Worm (Caenorhabditis elegans) whole organism, L3 larva: ENCODE results near the gene lec-3.
A peak's percentile ranks its signal among the peaks of the same experiment; 100 is the strongest.

Experiments used
- R02D3.7 ChIP-seq: fragments of 150-350 bp; optimal IDR thresholded peaks from 2 replicates; lab custom pipeline; 2014; ENCODE audit warnings: missing biosample characterization, missing genetic modification characterization
- ZK546.5 ChIP-seq: sonication (generic microtip); optimal IDR thresholded peaks from 2 replicates; lab custom pipeline; 2017; ENCODE audit warnings: missing biosample characterization, missing genetic modification characterization
- ceh-28 ChIP-seq: fragments of 150-350 bp; optimal IDR thresholded peaks from 2 replicates; lab custom pipeline; 2014; ENCODE audit warnings: missing biosample characterization, missing genetic modification reagents, missing genetic modification characterization
- ceh-82 ChIP-seq: fragments of 150-350 bp; optimal IDR thresholded peaks from 2 replicates; lab custom pipeline; 2014; ENCODE audit warnings: missing biosample characterization, missing genetic modification characterization
- ceh-9 ChIP-seq: sonication (generic microtip); optimal IDR thresholded peaks from 2 replicates; lab custom pipeline; 2018; ENCODE audit warnings: missing biosample characterization, missing genetic modification characterization
- egl-5 ChIP-seq: fragments of 150-350 bp; optimal IDR thresholded peaks from 2 replicates; lab custom pipeline; 2017; ENCODE audit warnings: missing biosample characterization, missing genetic modification reagents, missing genetic modification characterization, inconsistent platforms
- elt-1 ChIP-seq: fragments of 150-350 bp; optimal IDR thresholded peaks from 2 replicates; lab custom pipeline; 2014; ENCODE audit warnings: missing biosample characterization, missing genetic modification characterization
- elt-2 ChIP-seq: sonication (generic microtip); optimal IDR thresholded peaks from 2 replicates; lab custom pipeline; 2016; ENCODE audit warnings: missing genetic modification reagents, mild to moderate bottlenecking, missing genetic modification characterization, missing compliant biosample characterization
- elt-3 ChIP-seq, 3 experiments: fragments of 150-350 bp in 1 of 3; sonication (generic microtip) in 2 of 3; optimal IDR thresholded peaks; 2 replicates in 2 of 3; 4 replicates in 1 of 3; lab custom pipeline; 2014 to 2017; ENCODE audit warnings: missing biosample characterization in 3 of 3, missing genetic modification characterization in 3 of 3
- eor-1 ChIP-seq, 2 experiments: fragments of 150-350 bp; optimal IDR thresholded peaks; 2 replicates each; lab custom pipeline; 2014 to 2018; ENCODE audit warnings: missing biosample characterization in 2 of 2, missing genetic modification characterization in 2 of 2
- fkh-10 ChIP-seq: sonication (generic microtip); optimal IDR thresholded peaks from 2 replicates; lab custom pipeline; 2017; ENCODE audit warnings: missing biosample characterization, missing genetic modification reagents, missing genetic modification characterization
- fkh-2 ChIP-seq: fragments of 150-350 bp; optimal IDR thresholded peaks from 2 replicates; lab custom pipeline; 2014; ENCODE audit warnings: missing biosample characterization, missing genetic modification reagents, missing genetic modification characterization
- fos-1 ChIP-seq: fragments of 150-350 bp; optimal IDR thresholded peaks from 2 replicates; lab custom pipeline; 2014; ENCODE audit warnings: missing biosample characterization, missing genetic modification characterization
- hmg-11 ChIP-seq: sonication (generic microtip); optimal IDR thresholded peaks from 2 replicates; lab custom pipeline; 2016; ENCODE audit warnings: missing genetic modification characterization, missing compliant biosample characterization
- jun-1 ChIP-seq: fragments of 150-350 bp; optimal IDR thresholded peaks from 2 replicates; lab custom pipeline; 2014; ENCODE audit warnings: missing biosample characterization, missing genetic modification reagents, missing genetic modification characterization
- lin-15B ChIP-seq: fragments of 150-350 bp; optimal IDR thresholded peaks from 2 replicates; lab custom pipeline; 2014; ENCODE audit warnings: missing biosample characterization, missing genetic modification characterization
- lin-39 ChIP-seq: fragments of 150-350 bp; optimal IDR thresholded peaks from 2 replicates; lab custom pipeline; 2018; ENCODE audit warnings: missing biosample characterization, missing genetic modification reagents, missing genetic modification characterization
- lsy-12 ChIP-seq: sonication (generic microtip); optimal IDR thresholded peaks from 2 replicates; lab custom pipeline; 2016; ENCODE audit warnings: mild to moderate bottlenecking, missing genetic modification characterization, missing compliant biosample characterization
- mml-1 ChIP-seq: fragments of 150-350 bp; sonication (generic microtip); optimal IDR thresholded peaks from 3 replicates; lab custom pipeline; 2014; ENCODE audit warnings: missing biosample characterization, missing genetic modification characterization
- nfya-1 ChIP-seq: sonication (generic microtip); optimal IDR thresholded peaks from 2 replicates; lab custom pipeline; 2017; ENCODE audit warnings: missing genetic modification characterization, mild to moderate bottlenecking, missing compliant biosample characterization, antibody characterized with exemption, moderate library complexity; ENCODE audit not compliant: insufficient read depth
- nhr-11 ChIP-seq: fragments of 150-350 bp; optimal IDR thresholded peaks from 2 replicates; lab custom pipeline; 2014; ENCODE audit warnings: missing biosample characterization, missing genetic modification characterization
- nhr-12 ChIP-seq: fragments of 150-350 bp; optimal IDR thresholded peaks from 2 replicates; lab custom pipeline; 2014; ENCODE audit warnings: missing biosample characterization, missing genetic modification characterization
- nhr-23 ChIP-seq: fragments of 150-350 bp; optimal IDR thresholded peaks from 2 replicates; lab custom pipeline; 2014; ENCODE audit warnings: missing biosample characterization, missing genetic modification reagents, missing genetic modification characterization
- nhr-237 ChIP-seq: fragments of 150-350 bp; optimal IDR thresholded peaks from 2 replicates; lab custom pipeline; 2014; ENCODE audit warnings: missing biosample characterization, missing genetic modification characterization
- nhr-25 ChIP-seq: sonication (generic microtip); optimal IDR thresholded peaks from 2 replicates; lab custom pipeline; 2017; ENCODE audit warnings: missing biosample characterization, missing genetic modification characterization
- nhr-28 ChIP-seq: fragments of 150-350 bp; optimal IDR thresholded peaks from 2 replicates; lab custom pipeline; 2014; ENCODE audit warnings: missing biosample characterization, missing genetic modification characterization
- nhr-67 ChIP-seq: fragments of 150-350 bp; optimal IDR thresholded peaks from 2 replicates; lab custom pipeline; 2014; ENCODE audit warnings: missing biosample characterization, missing genetic modification characterization
- nhr-77 ChIP-seq: fragments of 150-350 bp; optimal IDR thresholded peaks from 2 replicates; lab custom pipeline; 2014; ENCODE audit warnings: missing biosample characterization, missing genetic modification characterization
- pha-4 ChIP-seq: fragments of 150-350 bp; optimal IDR thresholded peaks from 2 replicates; lab custom pipeline; 2014; ENCODE audit warnings: missing biosample characterization, missing genetic modification reagents, missing genetic modification characterization
- pqm-1 ChIP-seq: fragments of 150-350 bp; optimal IDR thresholded peaks from 2 replicates; lab custom pipeline; 2017; ENCODE audit warnings: missing biosample characterization, missing genetic modification characterization, inconsistent platforms
- sea-2 ChIP-seq: fragments of 150-350 bp; sonication (generic microtip); optimal IDR thresholded peaks from 4 replicates; lab custom pipeline; 2014; ENCODE audit warnings: missing biosample characterization, missing genetic modification reagents, missing genetic modification characterization
- skn-1 ChIP-seq: fragments of 150-350 bp; optimal IDR thresholded peaks from 2 replicates; lab custom pipeline; 2014; ENCODE audit warnings: missing biosample characterization, missing genetic modification characterization
- snpc-4 ChIP-seq: fragments of 150-350 bp; optimal IDR thresholded peaks from 2 replicates; lab custom pipeline; 2014; ENCODE audit warnings: missing biosample characterization, missing genetic modification characterization
- tbx-2 ChIP-seq: sonication (generic microtip); optimal IDR thresholded peaks from 2 replicates; lab custom pipeline; 2016; ENCODE audit warnings: mild to moderate bottlenecking, missing genetic modification characterization, missing compliant biosample characterization
- unc-39 ChIP-seq: sonication (generic microtip); optimal IDR thresholded peaks from 4 replicates; lab custom pipeline; 2017; ENCODE audit warnings: missing biosample characterization, missing genetic modification characterization
- unc-62 ChIP-seq: fragments of 150-350 bp; sonication (generic microtip); optimal IDR thresholded peaks from 4 replicates; lab custom pipeline; 2014; ENCODE audit warnings: missing biosample characterization, missing genetic modification reagents, missing genetic modification characterization
- zag-1 ChIP-seq: fragments of 150-350 bp; optimal IDR thresholded peaks from 2 replicates; lab custom pipeline; 2014; ENCODE audit warnings: missing biosample characterization, missing genetic modification characterization
- ztf-11 ChIP-seq: fragments of 150-350 bp; optimal IDR thresholded peaks from 2 replicates; lab custom pipeline; 2014; ENCODE audit warnings: missing biosample characterization, missing genetic modification characterization
- ztf-4 ChIP-seq: fragments of 150-350 bp; optimal IDR thresholded peaks from 2 replicates; lab custom pipeline; 2014; ENCODE audit warnings: missing biosample characterization, missing genetic modification characterization

The lec-3 gene

ce11 chrII:9984866-9985336 is 6.0 kb upstream of the lec-3 start:
- TF ChIP-seq lsy-12 (tag; lab: Kevin White, UChicago): no peak
- no peak for TF ChIP-seq mml-1 (tag; lab: Kevin White, UChicago)
- peak; percentile 60 for TF ChIP-seq nfya-1 (tag; lab: Kevin White, UChicago)
- TF ChIP-seq fkh-2 (tag; lab: Kevin White, UChicago): no peak
- peak; percentile 77 for TF ChIP-seq nhr-11 (tag; lab: Kevin White, UChicago)
- peak; percentile 74 for TF ChIP-seq unc-62
- TF ChIP-seq nhr-12 (tag; lab: Kevin White, UChicago): no peak
- TF ChIP-seq snpc-4 (tag; lab: Kevin White, UChicago): peak; percentile 10
- peak; percentile 27 for TF ChIP-seq fkh-10 (GFP tag; lab: Kevin White, UChicago)
- peak; percentile 44 for TF ChIP-seq egl-5 (tag; lab: Kevin White, UChicago)
- peak; percentile 24 for TF ChIP-seq hmg-11 (tag; lab: Kevin White, UChicago)
- TF ChIP-seq pha-4: peak; percentile 81
- peak; percentile 45 for TF ChIP-seq elt-1
- peak; percentile 56 for TF ChIP-seq lin-15B (tag; lab: Kevin White, UChicago)
- TF ChIP-seq eor-1 (tag; optimal IDR thresholded peaks at IDR 0.05; lab: Kevin White, UChicago): no peak
- peak; percentile 22 for TF ChIP-seq tbx-2 (tag; lab: Kevin White, UChicago)
- TF ChIP-seq lin-39: peak; percentile 11
- TF ChIP-seq zag-1 (tag; lab: Kevin White, UChicago): peak; percentile 28
- TF ChIP-seq, all 47 proteins: peak for 13

- peak; percentile 25 for TF ChIP-seq nhr-11 (tag; lab: Kevin White, UChicago)
- TF ChIP-seq unc-62: no peak
- TF ChIP-seq nhr-25 (tag; lab: Kevin White, UChicago): peak; percentile 8
- no peak for TF ChIP-seq R02D3.7 (tag; lab: Kevin White, UChicago)
- TF ChIP-seq elt-2 (tag; lab: Kevin White, UChicago): no peak
- TF ChIP-seq, all 47 proteins: peak for 2
Observed at ce11 chrII:9986635-9987575, 4.0 kb upstream of the lec-3 start.

- TF ChIP-seq sea-2 (GFP tag; lab: Kevin White, UChicago) (no peak), mml-1 (tag; lab: Kevin White, UChicago) (no peak), skn-1 (no peak), ZK546.5 (no peak), elt-2 (tag; lab: Kevin White, UChicago) (no peak), unc-39 (tag; lab: Kevin White, UChicago) (no peak), eor-1 (tag; optimal IDR thresholded peaks at IDR 0.05; lab: Kevin White, UChicago) (no peak), nhr-23 (no peak), nhr-25 (tag; lab: Kevin White, UChicago) (no peak), elt-3 (tag; optimal IDR thresholded peaks at IDR 0.05; lab: Kevin White, UChicago) (no peak), ztf-4 (no peak), nhr-28 (no peak), ceh-9 (no peak), ceh-82 (tag; lab: Kevin White, UChicago) (no peak)
Observed at ce11 chrII:9988620-9989019, 2.3 kb upstream of the lec-3 start.

- TF ChIP-seq nhr-237 (tag; lab: Kevin White, UChicago) (no peak), nhr-23 (no peak), hmg-11 (tag; lab: Kevin White, UChicago) (no peak), unc-62 (no peak), lin-39 (no peak), jun-1 (tag; lab: Kevin White, UChicago) (no peak), fkh-10 (GFP tag; lab: Kevin White, UChicago) (no peak), nhr-67 (tag; lab: Kevin White, UChicago) (no peak), fos-1 (tag; lab: Kevin White, UChicago) (no peak), unc-39 (tag; lab: Kevin White, UChicago) (no peak), nhr-12 (tag; lab: Kevin White, UChicago) (no peak), nhr-77 (tag; lab: Kevin White, UChicago) (no peak), ceh-28 (tag; lab: Kevin White, UChicago) (no peak), egl-5 (tag; lab: Kevin White, UChicago) (no peak), elt-1 (no peak), fkh-2 (tag; lab: Kevin White, UChicago) (no peak), ztf-11 (tag; lab: Kevin White, UChicago) (no peak), pqm-1 (tag; lab: Kevin White, UChicago) (no peak), nfya-1 (tag; lab: Kevin White, UChicago) (no peak), ZK546.5 (no peak)
Observed at ce11 chrII:9989533-9989932, 1.4 kb upstream of the lec-3 start.
